Fruit fly (Drosophila melanogaster): ENCODE results near the gene CG6793.

The CG6793 gene

dm6 chr3L:12076312-12076711 lies 34.1 kb downstream of the CG6793 start (continued):
- no peak for TF ChIP-seq CG6854 (GFP tag; optimal IDR thresholded peaks at IDR 0.05)
- no peak for TF ChIP-seq Hr38 (GFP tag; optimal IDR thresholded peaks at IDR 0.05)
- no peak for TF ChIP-seq svp (GFP tag)
- no peak for TF ChIP-seq fd85E (GFP tag; optimal IDR thresholded peaks at IDR 0.05)
- TF ChIP-seq CG34406 (GFP tag; optimal IDR thresholded peaks at IDR 0.05) = no peak
- TF ChIP-seq Met (GFP tag; optimal IDR thresholded peaks at IDR 0.05) = no peak
- no peak for TF ChIP-seq dac (GFP tag; optimal IDR thresholded peaks at IDR 0.05)
- no peak for TF ChIP-seq CG1621 (tag; optimal IDR thresholded peaks at IDR 0.05)
- TF ChIP-seq CG8119 (GFP tag; IDR thresholded peaks at IDR 0.05) = peak; percentile 66
- TF ChIP-seq net (GFP tag; optimal IDR thresholded peaks at IDR 0.05) = no peak
- no peak for TF ChIP-seq Eip93F (GFP tag; optimal IDR thresholded peaks at IDR 0.05)
- TF ChIP-seq Sox14 (GFP tag; optimal IDR thresholded peaks at IDR 0.05) = no peak
- TF ChIP-seq CG3032 (tag; optimal IDR thresholded peaks at IDR 0.05) = no peak
- TF ChIP-seq vri (GFP tag; optimal IDR thresholded peaks at IDR 0.05) = no peak
- no peak for TF ChIP-seq CG3919 (GFP tag; optimal IDR thresholded peaks at IDR 0.05)
- TF ChIP-seq fd59A (GFP tag; optimal IDR thresholded peaks at IDR 0.05) = no peak
- TF ChIP-seq Hr4 (GFP tag; optimal IDR thresholded peaks at IDR 0.05) = peak; percentile 64
- no peak for TF ChIP-seq CG11902 (GFP tag; optimal IDR thresholded peaks at IDR 0.05)
- no peak for TF ChIP-seq ss (GFP tag; optimal IDR thresholded peaks at IDR 0.05)
- no peak for TF ChIP-seq spab (GFP tag; optimal IDR thresholded peaks at IDR 0.05)
- no peak for TF ChIP-seq CG10631 (GFP tag; optimal IDR thresholded peaks at IDR 0.05)
- no peak for TF ChIP-seq esn (GFP tag; optimal IDR thresholded peaks at IDR 0.05)
- no peak for TF ChIP-seq cyc (GFP tag; optimal IDR thresholded peaks at IDR 0.05)
- TF ChIP-seq CG8632 (GFP tag; optimal IDR thresholded peaks at IDR 0.05) = no peak
- no peak for TF ChIP-seq CG11294 (GFP tag; IDR thresholded peaks at IDR 0.05)
- no peak for TF ChIP-seq fkh (GFP tag; optimal IDR thresholded peaks at IDR 0.05)
- peak; percentile 64 for TF ChIP-seq CG15336 (GFP tag; IDR thresholded peaks at IDR 0.05)
- no peak for TF ChIP-seq Ets21C (GFP tag; optimal IDR thresholded peaks at IDR 0.05)
- no peak for TF ChIP-seq CG11762 (GFP tag; optimal IDR thresholded peaks at IDR 0.05; ENCODE audit: insufficient read depth)
- no peak for TF ChIP-seq lz (GFP tag; optimal IDR thresholded peaks at IDR 0.05)
- TF ChIP-seq Gug (GFP tag; IDR thresholded peaks at IDR 0.05) = no peak
- peak; percentile 14 for TF ChIP-seq pdm3 (GFP tag; optimal IDR thresholded peaks at IDR 0.05)
- TF ChIP-seq CG7368 (GFP tag; optimal IDR thresholded peaks at IDR 0.05) = no peak
- TF ChIP-seq Eip75B (GFP tag; optimal IDR thresholded peaks at IDR 0.05) = no peak
- TF ChIP-seq CG8319 (GFP tag; optimal IDR thresholded peaks at IDR 0.05) = no peak
- TF ChIP-seq CG6163 (GFP tag; IDR thresholded peaks at IDR 0.05) = no peak; the same call in 2 of the 3 replicates
- no peak for TF ChIP-seq Sox102F (GFP tag; optimal IDR thresholded peaks at IDR 0.05)

dm6 chr3L:12077348-12077747 lies 35.2 kb downstream of the CG6793 start:
- TF ChIP-seq CG34406 (GFP tag; optimal IDR thresholded peaks at IDR 0.05) = peak; percentile 78
- peak; percentile 75 for TF ChIP-seq Sox102F (GFP tag; optimal IDR thresholded peaks at IDR 0.05)
- TF ChIP-seq Eip93F (GFP tag; optimal IDR thresholded peaks at IDR 0.05) = peak; percentile 32
- TF ChIP-seq lz (GFP tag; optimal IDR thresholded peaks at IDR 0.05) = peak; percentile 61
- TF ChIP-seq achi (GFP tag; optimal IDR thresholded peaks at IDR 0.05) = peak; percentile 82
- TF ChIP-seq OdsH (GFP tag; optimal IDR thresholded peaks at IDR 0.05) = peak; percentile 85
- TF ChIP-seq CG6163 (GFP tag; IDR thresholded peaks at IDR 0.05) = peak; percentile 89
- TF ChIP-seq CG15336 (GFP tag; IDR thresholded peaks at IDR 0.05) = peak; percentile 90
- no peak for TF ChIP-seq Hr38 (GFP tag; optimal IDR thresholded peaks at IDR 0.05)
- TF ChIP-seq CG11902 (GFP tag; optimal IDR thresholded peaks at IDR 0.05) = peak; percentile 62
- TF ChIP-seq spab (GFP tag; optimal IDR thresholded peaks at IDR 0.05) = peak; percentile 77
- TF ChIP-seq CG6792 (GFP tag; optimal IDR thresholded peaks at IDR 0.05) = peak; percentile 71
- peak; percentile 71 for TF ChIP-seq Ets96B (tag; optimal IDR thresholded peaks at IDR 0.05)
- TF ChIP-seq fd85E (GFP tag; optimal IDR thresholded peaks at IDR 0.05) = peak; percentile 24
- TF ChIP-seq CG11294 (GFP tag; IDR thresholded peaks at IDR 0.05) = peak; percentile 54
- peak; percentile 24 for TF ChIP-seq CG6854 (GFP tag; optimal IDR thresholded peaks at IDR 0.05)
- peak; percentile 86 for TF ChIP-seq acj6 (GFP tag; optimal IDR thresholded peaks at IDR 0.05)
- TF ChIP-seq pdm3 (GFP tag; optimal IDR thresholded peaks at IDR 0.05) = peak; percentile 83
- TF ChIP-seq Gug (GFP tag; IDR thresholded peaks at IDR 0.05) = peak; percentile 62
- peak; percentile 54 for TF ChIP-seq Sox15 (GFP tag; optimal IDR thresholded peaks at IDR 0.05)
- TF ChIP-seq Hr4 (GFP tag; optimal IDR thresholded peaks at IDR 0.05) = peak; percentile 89
- peak; percentile 43 for TF ChIP-seq Blimp-1 (GFP tag; optimal IDR thresholded peaks at IDR 0.05)
- TF ChIP-seq CG1621 (tag; optimal IDR thresholded peaks at IDR 0.05) = peak; percentile 68
- TF ChIP-seq CG3919 (GFP tag; optimal IDR thresholded peaks at IDR 0.05) = peak; percentile 89
- TF ChIP-seq cyc (GFP tag; optimal IDR thresholded peaks at IDR 0.05) = peak; percentile 71
- peak; percentile 86 for TF ChIP-seq svp (GFP tag)
- TF ChIP-seq Sox14 (GFP tag; optimal IDR thresholded peaks at IDR 0.05) = peak; percentile 83
- TF ChIP-seq CG8319 (GFP tag; optimal IDR thresholded peaks at IDR 0.05) = peak; percentile 68
- peak; percentile 83 for TF ChIP-seq CG6276 (GFP tag; optimal IDR thresholded peaks at IDR 0.05)
- peak; percentile 71 for TF ChIP-seq CG3032 (tag; optimal IDR thresholded peaks at IDR 0.05)
- peak; percentile 76 for TF ChIP-seq Lpt (GFP tag; optimal IDR thresholded peaks at IDR 0.05)
- peak; percentile 67 for TF ChIP-seq CG31627 (GFP tag; optimal IDR thresholded peaks at IDR 0.05)
- peak; percentile 93 for TF ChIP-seq Eip78C (GFP tag)
- TF ChIP-seq CG32006 (GFP tag; optimal IDR thresholded peaks at IDR 0.05) = peak; percentile 88
